Worm (Caenorhabditis elegans): ENCODE data around the gene srd-67.

DNA sequence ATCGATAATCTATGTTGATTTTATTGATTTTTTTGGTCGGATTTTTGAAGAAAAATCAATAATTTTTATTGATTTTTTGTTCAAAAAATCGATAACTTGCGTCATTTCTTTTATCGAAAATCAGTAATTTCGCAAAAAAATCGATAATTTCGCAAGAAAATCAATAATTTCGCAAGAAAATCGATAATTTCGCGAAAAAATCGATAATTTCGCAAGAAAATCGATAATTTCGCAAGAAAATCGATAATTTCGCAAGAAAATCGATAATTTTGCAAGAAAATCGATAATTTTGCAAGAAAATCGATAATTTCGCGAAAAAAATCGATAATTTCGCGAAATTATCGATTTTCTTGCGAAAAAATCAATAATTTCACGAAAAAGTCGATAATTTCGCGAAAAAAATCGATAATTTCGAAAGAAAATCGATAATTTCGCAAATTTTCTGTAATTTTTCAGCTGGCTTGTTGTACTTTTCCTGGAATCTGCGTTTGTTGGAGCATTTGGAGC is 37.8 kb upstream of the srd-67 start:
- TF ChIP-seq ztf-11 (tag; optimal IDR thresholded peaks at IDR 0.05) (no peak), attf-4 (tag; optimal IDR thresholded peaks at IDR 0.05) (no peak), skn-1 (tag; optimal IDR thresholded peaks at IDR 0.05) (no peak), nhr-28 (tag; optimal IDR thresholded peaks at IDR 0.05) (no peak), hlh-30 (tag; optimal IDR thresholded peaks at IDR 0.05; ENCODE audit: insufficient read depth) (no peak), hlh-11 (tag; optimal IDR thresholded peaks at IDR 0.05) (no peak), hif-1 (tag; optimal IDR thresholded peaks at IDR 0.05) (no peak), nhr-10 (tag; optimal IDR thresholded peaks at IDR 0.05) (no peak), nhr-11 (tag; optimal IDR thresholded peaks at IDR 0.05) (no peak), zfp-2 (tag; optimal IDR thresholded peaks at IDR 0.05) (no peak), ama-1 (optimal IDR thresholded peaks at IDR 0.05) (no peak), unc-62 (GFP tag; optimal IDR thresholded peaks at IDR 0.05 in 1 of 2) (peak in 1 of 2 experiments; percentile 57), unc-62 (tag; optimal IDR thresholded peaks at IDR 0.05) (no peak), snpc-4 (tag; optimal IDR thresholded peaks at IDR 0.05) (no peak)

All from whole organism, L4 larva.